Fruit fly (Drosophila melanogaster): ENCODE results near the gene CG11722.

CG11722 gene

dm6 chr3R:10048035-10048774 lies 2.9 kb upstream of the CG11722 start:
- TF ChIP-seq h (optimal IDR thresholded peaks at IDR 0.05) (no peak), Myc (optimal IDR thresholded peaks at IDR 0.05) (no peak), ttk (optimal IDR thresholded peaks at IDR 0.05) (no peak), psq (optimal IDR thresholded peaks at IDR 0.05) (no peak), Sin3A (optimal IDR thresholded peaks at IDR 0.05) (no peak), insv (optimal IDR thresholded peaks at IDR 0.05) (no peak)

dm6 chr3R:10042664-10043372 lies 2.5 kb downstream of the CG11722 start, which contains the start of the genes Mical and CG3909:
Gene Mical (minus strand): TSS chr3R:10042895.
Gene CG3909 (plus strand): TSS chr3R:10043270.
- TF ChIP-seq Sin3A (optimal IDR thresholded peaks at IDR 0.05) (no peak), insv (optimal IDR thresholded peaks at IDR 0.05) (no peak), Myc (optimal IDR thresholded peaks at IDR 0.05) (no peak), psq (optimal IDR thresholded peaks at IDR 0.05) (no peak), h (optimal IDR thresholded peaks at IDR 0.05) (no peak), ttk (optimal IDR thresholded peaks at IDR 0.05) (no peak)

- TF ChIP-seq ttk (optimal IDR thresholded peaks at IDR 0.05) = no peak
- TF ChIP-seq Myc (optimal IDR thresholded peaks at IDR 0.05) = no peak
- no peak for TF ChIP-seq h (optimal IDR thresholded peaks at IDR 0.05)
Measured at dm6 chr3R:10042024-10042663, 3.2 kb downstream of the CG11722 start.

- no peak for TF ChIP-seq Myc (optimal IDR thresholded peaks at IDR 0.05)
- no peak for TF ChIP-seq insv (optimal IDR thresholded peaks at IDR 0.05)
- no peak for TF ChIP-seq h (optimal IDR thresholded peaks at IDR 0.05)
- no peak for TF ChIP-seq Sin3A (optimal IDR thresholded peaks at IDR 0.05)
- TF ChIP-seq ttk (optimal IDR thresholded peaks at IDR 0.05) = no peak
- TF ChIP-seq psq (optimal IDR thresholded peaks at IDR 0.05) = no peak
Measured at dm6 chr3R:10040505-10040904, 4.8 kb downstream of the CG11722 start.

- TF ChIP-seq h (optimal IDR thresholded peaks at IDR 0.05) (no peak), Myc (optimal IDR thresholded peaks at IDR 0.05) (no peak), Sin3A (optimal IDR thresholded peaks at IDR 0.05) (no peak), psq (optimal IDR thresholded peaks at IDR 0.05) (no peak), insv (optimal IDR thresholded peaks at IDR 0.05) (no peak), ttk (optimal IDR thresholded peaks at IDR 0.05) (no peak)
Measured at dm6 chr3R:10039188-10039587, 6.2 kb downstream of the CG11722 start.

dm6 chr3R:10035765-10036164 lies 9.6 kb downstream of the CG11722 start:
- TF ChIP-seq ttk (optimal IDR thresholded peaks at IDR 0.05) = no peak
- no peak for TF ChIP-seq insv (optimal IDR thresholded peaks at IDR 0.05)
- no peak for TF ChIP-seq psq (optimal IDR thresholded peaks at IDR 0.05)
- TF ChIP-seq h (optimal IDR thresholded peaks at IDR 0.05) = no peak
- TF ChIP-seq Myc (optimal IDR thresholded peaks at IDR 0.05) = no peak

dm6 chr3R:10034995-10035446 lies 10.3 kb downstream of the CG11722 start:
- TF ChIP-seq h (optimal IDR thresholded peaks at IDR 0.05) = no peak
- no peak for TF ChIP-seq Sin3A (optimal IDR thresholded peaks at IDR 0.05)
- no peak for TF ChIP-seq insv (optimal IDR thresholded peaks at IDR 0.05)
- TF ChIP-seq ttk (optimal IDR thresholded peaks at IDR 0.05) = no peak
- TF ChIP-seq Myc (optimal IDR thresholded peaks at IDR 0.05) = no peak
- no peak for TF ChIP-seq psq (optimal IDR thresholded peaks at IDR 0.05)

- TF ChIP-seq Sin3A (optimal IDR thresholded peaks at IDR 0.05) = no peak
- TF ChIP-seq ttk (optimal IDR thresholded peaks at IDR 0.05) = no peak
- no peak for TF ChIP-seq h (optimal IDR thresholded peaks at IDR 0.05)
- TF ChIP-seq insv (optimal IDR thresholded peaks at IDR 0.05) = no peak
- no peak for TF ChIP-seq psq (optimal IDR thresholded peaks at IDR 0.05)
- TF ChIP-seq Myc (optimal IDR thresholded peaks at IDR 0.05) = no peak
Measured at dm6 chr3R:10032951-10033720, 12.2 kb downstream of the CG11722 start.

- TF ChIP-seq h (optimal IDR thresholded peaks at IDR 0.05) = no peak
- TF ChIP-seq ttk (optimal IDR thresholded peaks at IDR 0.05) = no peak
- TF ChIP-seq psq (optimal IDR thresholded peaks at IDR 0.05) = no peak
- TF ChIP-seq insv (optimal IDR thresholded peaks at IDR 0.05) = no peak
- no peak for TF ChIP-seq Myc (optimal IDR thresholded peaks at IDR 0.05)
- TF ChIP-seq Sin3A (optimal IDR thresholded peaks at IDR 0.05) = no peak
Measured at dm6 chr3R:10031480-10031879, 13.9 kb downstream of the CG11722 start.

dm6 chr3R:10028378-10028777 lies 17.0 kb downstream of the CG11722 start:
- TF ChIP-seq Sin3A (optimal IDR thresholded peaks at IDR 0.05) (no peak), h (optimal IDR thresholded peaks at IDR 0.05) (no peak), Myc (optimal IDR thresholded peaks at IDR 0.05) (no peak), ttk (optimal IDR thresholded peaks at IDR 0.05) (no peak), psq (optimal IDR thresholded peaks at IDR 0.05) (no peak), insv (optimal IDR thresholded peaks at IDR 0.05) (no peak)

- TF ChIP-seq Myc (optimal IDR thresholded peaks at IDR 0.05) = no peak
- no peak for TF ChIP-seq h (optimal IDR thresholded peaks at IDR 0.05)
- TF ChIP-seq insv (optimal IDR thresholded peaks at IDR 0.05) = no peak
- no peak for TF ChIP-seq Sin3A (optimal IDR thresholded peaks at IDR 0.05)
- TF ChIP-seq psq (optimal IDR thresholded peaks at IDR 0.05) = no peak
- TF ChIP-seq ttk (optimal IDR thresholded peaks at IDR 0.05) = no peak
Measured at dm6 chr3R:10025050-10025449, 20.3 kb downstream of the CG11722 start, which contains the start of gene CG31407. Gene CG31407 (minus strand): TSS chr3R:10025150.

All from Kc167 (cell line).